Fruit fly (Drosophila melanogaster) whole organism, embryonic: ENCODE measurements around the gene CG31122.

Source experiments
- Aef1 ChIP-seq: fragments of 200-800 bp; sonication (Bioruptor generic); IDR thresholded peaks from 3 replicates; pipeline ENCODE4 v1.3.6; 2022; ENCODE audit warnings: missing biosample characterization, missing genetic modification characterization
- Atf3 ChIP-seq: fragments of 200-800 bp; sonication (Bioruptor generic); optimal IDR thresholded peaks from 3 replicates; lab custom pipeline; 2016; ENCODE audit warnings: missing biosample characterization, missing genetic modification characterization
- CG17385 ChIP-seq: fragments of 200-800 bp; sonication (Bioruptor generic); optimal IDR thresholded peaks from 3 replicates; lab custom pipeline; 2018; ENCODE audit warnings: missing biosample characterization, mild to moderate bottlenecking, missing genetic modification characterization
- CG17912 ChIP-seq: fragments of 200-800 bp; sonication (Bioruptor generic); optimal IDR thresholded peaks from 2 replicates; lab custom pipeline; 2018; ENCODE audit warnings: missing biosample characterization, mild to moderate bottlenecking, missing genetic modification characterization
- CG2712 ChIP-seq: fragments of 200-800 bp; optimal IDR thresholded peaks from 3 replicates; lab custom pipeline; 2019; ENCODE audit warnings: missing biosample characterization, mild to moderate bottlenecking, missing genetic modification characterization, moderate library complexity
- CG30403 ChIP-seq: fragments of 200-800 bp; sonication (Bioruptor generic); optimal IDR thresholded peaks from 3 replicates; lab custom pipeline; 2016; ENCODE audit warnings: missing biosample characterization, missing genetic modification characterization
- CG31365 ChIP-seq: fragments of 200-800 bp; sonication (Bioruptor generic); optimal IDR thresholded peaks from 2 replicates; lab custom pipeline; 2018; ENCODE audit warnings: missing biosample characterization, mild to moderate bottlenecking, missing genetic modification characterization
- CG32532 ChIP-seq: fragments of 200-800 bp; sonication (Bioruptor generic); IDR thresholded peaks from 2 replicates; pipeline ENCODE4 v1.3.6; 2022; ENCODE audit warnings: missing biosample characterization, missing genetic modification characterization
- CG34224 ChIP-seq: fragments of 200-800 bp; sonication (Bioruptor generic); IDR thresholded peaks from 3 replicates; pipeline ENCODE4 v1.3.6; 2022; ENCODE audit warnings: missing biosample characterization, missing genetic modification characterization; ENCODE audit not compliant: partially characterized antibody
- CG4404 ChIP-seq: fragments of 200-800 bp; sonication (Bioruptor generic); IDR thresholded peaks from 2 replicates; pipeline ENCODE4 v1.3.6; 2022; ENCODE audit warnings: missing biosample characterization, missing genetic modification characterization
- CG4707 ChIP-seq: fragments of 200-800 bp; sonication (Bioruptor generic); optimal IDR thresholded peaks from 2 replicates; lab custom pipeline; 2018; ENCODE audit warnings: missing biosample characterization, mild to moderate bottlenecking, missing genetic modification characterization, moderate library complexity
- CG4730 ChIP-seq: fragments of 200-800 bp; sonication (Bioruptor generic); IDR thresholded peaks from 2 replicates; pipeline ENCODE4 v1.3.6; 2022; ENCODE audit warnings: missing biosample characterization, missing genetic modification characterization
- CG5953 ChIP-seq: fragments of 200-800 bp; sonication (Bioruptor generic); IDR thresholded peaks from 2 replicates; pipeline ENCODE4 v1.3.6; 2022; ENCODE audit warnings: missing biosample characterization, missing genetic modification characterization
- CG6254 ChIP-seq: fragments of 200-800 bp; sonication (Bioruptor generic); optimal IDR thresholded peaks from 3 replicates; lab custom pipeline; 2017; ENCODE audit warnings: mild to moderate bottlenecking, missing biosample characterization, missing genetic modification reagents, missing genetic modification characterization
- CG6272 ChIP-seq: fragments of 200-800 bp; sonication (Bioruptor generic); IDR thresholded peaks from 2 replicates; pipeline ENCODE4 v1.3.6; 2022; ENCODE audit warnings: missing biosample characterization, missing genetic modification characterization
- CG6791 ChIP-seq: fragments of 200-800 bp; sonication (Bioruptor generic); IDR thresholded peaks from 3 replicates; pipeline ENCODE4 v1.3.6; 2022; ENCODE audit warnings: missing biosample characterization, missing genetic modification characterization; ENCODE audit not compliant: partially characterized antibody
- CG6813 ChIP-seq: fragments of 200-800 bp; sonication (Bioruptor generic); optimal IDR thresholded peaks from 2 replicates; lab custom pipeline; 2017; ENCODE audit warnings: missing biosample characterization, missing genetic modification characterization, mild to moderate bottlenecking, moderate library complexity, missing genetic modification reagents
- CG8281 ChIP-seq: fragments of 200-800 bp; sonication (Bioruptor generic); optimal IDR thresholded peaks from 2 replicates; lab custom pipeline; 2018; ENCODE audit warnings: missing biosample characterization, mild to moderate bottlenecking, missing genetic modification characterization, moderate library complexity
- CG9215 ChIP-seq: fragments of 200-800 bp; sonication (Bioruptor generic); IDR thresholded peaks from 2 replicates; pipeline ENCODE4 v1.3.6; 2022; ENCODE audit warnings: missing biosample characterization, missing genetic modification characterization
- Dbx ChIP-seq: fragments of 200-800 bp; sonication (Bioruptor generic); IDR thresholded peaks from 3 replicates; pipeline ENCODE4 v1.3.6; 2022; ENCODE audit warnings: missing biosample characterization, missing genetic modification characterization
- Drgx ChIP-seq: fragments of 200-800 bp; sonication (Bioruptor generic); IDR thresholded peaks from 2 replicates; pipeline ENCODE4 v1.3.6; 2022; ENCODE audit warnings: missing biosample characterization, missing genetic modification characterization
- MBD-R2 ChIP-seq: fragments of 200-800 bp; sonication (Bioruptor generic); IDR thresholded peaks from 2 replicates; pipeline ENCODE4 v1.3.6; 2022; ENCODE audit warnings: missing biosample characterization, missing genetic modification characterization
- Opbp ChIP-seq: fragments of 200-800 bp; sonication (Bioruptor generic); IDR thresholded peaks from 3 replicates; pipeline ENCODE4 v1.3.6; 2022; ENCODE audit warnings: missing biosample characterization, missing genetic modification characterization; ENCODE audit not compliant: partially characterized antibody
- Stat92E ChIP-seq, 3 experiments: fragments of >200 bp in 2 of 3; fragments of 200-800 bp in 1 of 3; sonication (Bioruptor generic) in 1 of 3; optimal IDR thresholded peaks; 2 replicates each; lab custom pipeline; 2017 to 2019; ENCODE audit warnings: missing biosample characterization in 3 of 3, missing genetic modification characterization in 3 of 3, mild to moderate bottlenecking in 1 of 3, moderate library complexity in 1 of 3
- Tbp ChIP-seq: fragments of >200 bp; optimal IDR thresholded peaks from 2 replicates; lab custom pipeline; 2018; ENCODE audit warnings: missing biosample characterization, missing genetic modification characterization
- Trl ChIP-seq, 3 experiments: fragments of >200 bp in 2 of 3; fragments of 200-800 bp in 1 of 3; sonication (Bioruptor generic) in 1 of 3; optimal IDR thresholded peaks; 2 replicates in 1 of 3; 3 replicates in 2 of 3; lab custom pipeline; 2016 to 2017; ENCODE audit warnings: missing biosample characterization in 1 of 3, missing genetic modification characterization in 1 of 3
- YL-1 ChIP-seq: fragments of 200-800 bp; sonication (Bioruptor generic); optimal IDR thresholded peaks from 3 replicates; lab custom pipeline; 2017; ENCODE audit warnings: missing biosample characterization, mild to moderate bottlenecking, missing genetic modification characterization
- amos ChIP-seq: fragments of 200-800 bp; sonication (Bioruptor generic); IDR thresholded peaks from 2 replicates; pipeline ENCODE4 v1.3.6; 2022; ENCODE audit warnings: missing biosample characterization, missing genetic modification characterization; ENCODE audit not compliant: partially characterized antibody
- ase ChIP-seq: fragments of 200-800 bp; sonication (Bioruptor generic); IDR thresholded peaks from 3 replicates; pipeline ENCODE4 v1.3.6; 2022; ENCODE audit warnings: missing biosample characterization, missing genetic modification characterization
- ash1 ChIP-seq: fragments of 200-800 bp; sonication (Bioruptor generic); optimal IDR thresholded peaks from 2 replicates; lab custom pipeline; 2018; ENCODE audit warnings: missing biosample characterization, mild to moderate bottlenecking, missing genetic modification characterization
- ato ChIP-seq: fragments of 200-800 bp; sonication (Bioruptor generic); IDR thresholded peaks from 2 replicates; pipeline ENCODE4 v1.3.6; 2022; ENCODE audit warnings: missing biosample characterization, missing genetic modification characterization; ENCODE audit not compliant: partially characterized antibody
- ci ChIP-seq: fragments of 200-800 bp; sonication (Bioruptor generic); IDR thresholded peaks from 3 replicates; pipeline ENCODE4 v1.3.6; 2022; ENCODE audit warnings: missing biosample characterization, missing genetic modification characterization
- corto ChIP-seq: fragments of 200-800 bp; sonication (Bioruptor generic); optimal IDR thresholded peaks from 2 replicates; lab custom pipeline; 2016; ENCODE audit warnings: missing biosample characterization, mild to moderate bottlenecking, missing genetic modification characterization, moderate library complexity
- dysf ChIP-seq: fragments of 200-800 bp; sonication (Bioruptor generic); IDR thresholded peaks from 3 replicates; pipeline ENCODE4 v1.3.6; 2022; ENCODE audit warnings: missing biosample characterization, missing genetic modification characterization
- esg ChIP-seq: fragments of 200-800 bp; sonication (Bioruptor generic); conservative IDR thresholded peaks from 2 replicates; pipeline ENCODE4 v1.3.6; 2022; ENCODE audit warnings: missing biosample characterization, missing genetic modification characterization
- ham ChIP-seq: fragments of 200-800 bp; sonication (Bioruptor generic); IDR thresholded peaks from 2 replicates; pipeline ENCODE4 v1.3.6; 2022; ENCODE audit warnings: missing biosample characterization, missing genetic modification characterization
- hth ChIP-seq: fragments of >200 bp; optimal IDR thresholded peaks from 2 replicates; lab custom pipeline; 2017; ENCODE audit warnings: inconsistent platforms
- jumu ChIP-seq: fragments of 200-800 bp; sonication (Bioruptor generic); optimal IDR thresholded peaks from 3 replicates; lab custom pipeline; 2016; ENCODE audit warnings: missing biosample characterization, missing genetic modification characterization
- maf-S ChIP-seq: fragments of 200-800 bp; sonication (Bioruptor generic); optimal IDR thresholded peaks from 2 replicates; lab custom pipeline; 2016; ENCODE audit warnings: missing biosample characterization, missing genetic modification characterization
- onecut ChIP-seq: fragments of 200-800 bp; sonication (Bioruptor generic); IDR thresholded peaks from 2 replicates; pipeline ENCODE4 v1.3.6; 2022; ENCODE audit warnings: missing biosample characterization, missing genetic modification characterization
- peb ChIP-seq: fragments of 200-800 bp; sonication (Bioruptor generic); IDR thresholded peaks from 2 replicates; pipeline ENCODE4 v1.3.6; 2022; ENCODE audit warnings: missing biosample characterization, missing genetic modification characterization
- ro ChIP-seq: fragments of 200-800 bp; sonication (Bioruptor generic); IDR thresholded peaks from 2 replicates; pipeline ENCODE4 v1.3.6; 2022; ENCODE audit warnings: missing biosample characterization, missing genetic modification characterization
- run ChIP-seq: fragments of 200-800 bp; sonication (Bioruptor generic); optimal IDR thresholded peaks from 3 replicates; lab custom pipeline; 2018; ENCODE audit warnings: missing biosample characterization, mild to moderate bottlenecking, missing genetic modification characterization
- sd ChIP-seq: fragments of 200-800 bp; sonication (Bioruptor generic); optimal IDR thresholded peaks from 3 replicates; lab custom pipeline; 2018; ENCODE audit warnings: missing biosample characterization, mild to moderate bottlenecking, missing genetic modification characterization, moderate library complexity
- sens-2 ChIP-seq: fragments of 200-800 bp; sonication (Bioruptor generic); IDR thresholded peaks from 2 replicates; pipeline ENCODE4 v1.3.6; 2022; ENCODE audit warnings: missing biosample characterization, missing genetic modification characterization
- z ChIP-seq: fragments of 200-800 bp; sonication (Bioruptor generic); IDR thresholded peaks from 3 replicates; pipeline ENCODE4 v1.3.6; 2022; ENCODE audit warnings: missing biosample characterization, missing genetic modification characterization
- zen ChIP-seq: fragments of 200-800 bp; sonication (Bioruptor generic); optimal IDR thresholded peaks from 3 replicates; lab custom pipeline; 2018; ENCODE audit warnings: missing biosample characterization, mild to moderate bottlenecking, missing genetic modification characterization, moderate library complexity
- zen2 ChIP-seq: fragments of 200-800 bp; sonication (Bioruptor generic); IDR thresholded peaks from 3 replicates; pipeline ENCODE4 v1.3.6; 2022; ENCODE audit warnings: missing biosample characterization, missing genetic modification characterization; ENCODE audit not compliant: partially characterized antibody

CG31122 gene

dm6 chr3R:18396801-18397604 is 15.7 kb downstream of the CG31122 start, which contains the start of gene Vti1b (continued):
- TF ChIP-seq CG34224 (peak; percentile 47), MBD-R2 (GFP tag; lab: Robert Waterston, UW) (peak; percentile 55; the same call in 1 of the 2 replicates), Atf3 (GFP tag; lab: Kevin White, UChicago) (peak; percentile 94), Trl (optimal IDR thresholded peaks at IDR 0.05; lab: Kevin White, UChicago) (peak; percentile 87 to 94), Trl (GFP tag; optimal IDR thresholded peaks at IDR 0.05; lab: Kevin White, UChicago) (peak; percentile 82), corto (GFP tag; lab: Kevin White, UChicago) (peak; percentile 75), maf-S (peak; percentile 89), zen (peak; percentile 89), Aef1 (GFP tag; lab: Robert Waterston, UW) (peak; percentile 94), CG2712 (tag; lab: Kevin White, UChicago) (peak; percentile 97), ro (peak; percentile 57; the same call in 1 of the 2 replicates), YL-1 (GFP tag; lab: Kevin White, UChicago) (peak; percentile 64), onecut (GFP tag; lab: Robert Waterston, UW) (peak; percentile 89), CG17912 (GFP tag; lab: Kevin White, UChicago) (peak; percentile 60), jumu (GFP tag; lab: Kevin White, UChicago) (peak; percentile 90), ci (peak; percentile 97), CG6791 (GFP tag; lab: Robert Waterston, UW) (no peak), CG4404 (peak; percentile 85), z (GFP tag; lab: Robert Waterston, UW) (peak; percentile 61; the same call in 1 of the 3 replicates), hth (lab: Kevin White, UChicago) (no peak), sens-2 (GFP tag; lab: Robert Waterston, UW) (peak; percentile 89), CG30403 (GFP tag; lab: Kevin White, UChicago) (peak; percentile 95), CG31365 (tag; lab: Kevin White, UChicago) (peak; percentile 83), sd (tag; lab: Kevin White, UChicago) (peak; percentile 75), Dbx (GFP tag; lab: Robert Waterston, UW) (peak; percentile 88), ase (GFP tag; lab: Robert Waterston, UW) (peak; percentile 85), esg (GFP tag; lab: Robert Waterston, UW) (peak; percentile 92), Stat92E (GFP tag; optimal IDR thresholded peaks at IDR 0.05; lab: Kevin White, UChicago) (peak in 1 of 3 experiments; percentile 89), ham (GFP tag; lab: Robert Waterston, UW) (peak; percentile 70), ash1 (peak; percentile 0), CG6272 (GFP tag; lab: Robert Waterston, UW) (peak; percentile 88), CG9215 (GFP tag; lab: Robert Waterston, UW) (peak; percentile 91), run (tag; lab: Kevin White, UChicago) (peak; percentile 77), Opbp (GFP tag; lab: Robert Waterston, UW) (no peak), CG5953 (peak; percentile 91), CG6254 (GFP tag; lab: Kevin White, UChicago) (peak; percentile 90), Tbp (no peak), CG6813 (GFP tag; lab: Kevin White, UChicago) (peak; percentile 89), zen2 (GFP tag; lab: Robert Waterston, UW) (peak; percentile 7; the same call in 1 of the 3 replicates), CG4707 (GFP tag; lab: Kevin White, UChicago) (peak; percentile 91), amos (GFP tag; lab: Robert Waterston, UW) (no peak), dysf (GFP tag; lab: Robert Waterston, UW) (peak; percentile 93), CG8281 (tag; lab: Kevin White, UChicago) (peak; percentile 74), Drgx (GFP tag; lab: Robert Waterston, UW) (peak; percentile 96), ato (GFP tag; lab: Robert Waterston, UW) (no peak), CG17385 (GFP tag; lab: Kevin White, UChicago) (peak; percentile 92), CG32532 (GFP tag; lab: Robert Waterston, UW) (peak; percentile 87), CG4730 (peak; percentile 92), peb (GFP tag; lab: Robert Waterston, UW) (peak; percentile 92)
